Worm (Caenorhabditis elegans) whole organism, early embryonic: Measurements from ENCODE around the gene C15B12.9.

ENCODE experiments used
- F13C5.2 ChIP-seq: sonication (generic microtip); optimal IDR thresholded peaks from 2 replicates; lab custom pipeline; 2017; ENCODE audit warnings: mild to moderate bottlenecking, missing genetic modification characterization, inconsistent platforms, missing compliant biosample characterization
- ama-1 ChIP-seq: fragments of 150-350 bp; optimal IDR thresholded peaks from 2 replicates; lab custom pipeline; 2014
- ceh-36 ChIP-seq: sonication (generic microtip); optimal IDR thresholded peaks from 2 replicates; lab custom pipeline; 2016; ENCODE audit warnings: missing genetic modification characterization, inconsistent platforms, missing compliant biosample characterization
- ets-7 ChIP-seq: sonication (generic microtip); optimal IDR thresholded peaks from 2 replicates; lab custom pipeline; 2016; ENCODE audit warnings: missing genotype, missing genetic modification characterization, missing compliant biosample characterization
- flt-1 ChIP-seq: fragments of 200-800 bp; sonication (Bioruptor generic); IDR thresholded peaks from 2 replicates; pipeline ENCODE4 v1.3.6; 2022; ENCODE audit warnings: missing genetic modification characterization, missing compliant biosample characterization
- hmbx-1 ChIP-seq: sonication (generic microtip); optimal IDR thresholded peaks from 2 replicates; lab custom pipeline; 2016; ENCODE audit warnings: mild to moderate bottlenecking, missing genetic modification characterization, missing compliant biosample characterization
- tbx-11 ChIP-seq: fragments of 200-800 bp; sonication (Bioruptor generic); IDR thresholded peaks from 2 replicates; pipeline ENCODE4 v1.3.6; 2022; ENCODE audit warnings: missing genetic modification characterization, missing compliant biosample characterization
- tra-4 ChIP-seq: sonication (generic microtip); optimal IDR thresholded peaks from 2 replicates; lab custom pipeline; 2017; ENCODE audit warnings: missing genetic modification characterization, missing compliant biosample characterization

DNA sequence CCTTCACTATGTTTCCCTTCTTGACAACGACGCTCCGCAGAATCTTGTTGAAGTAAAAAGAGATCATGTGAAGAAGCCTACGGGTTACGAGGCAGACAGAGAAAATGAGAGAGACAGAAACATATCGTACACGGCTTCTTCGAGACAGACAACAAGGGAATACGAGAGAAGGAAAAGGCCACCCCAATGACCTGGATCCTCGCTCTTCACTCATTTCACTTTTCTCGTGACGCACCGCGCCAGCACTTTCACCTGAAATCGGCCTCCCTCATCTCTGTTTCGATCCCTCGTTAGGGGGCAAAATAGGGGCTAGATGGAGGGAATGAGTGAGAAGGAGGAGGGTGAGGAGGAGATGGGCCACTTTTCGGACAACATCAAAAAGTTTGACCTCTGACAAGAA is 46.7 kb downstream of the C15B12.9 start:
- TF ChIP-seq flt-1 (no peak), ets-7 (no peak), ama-1 (lab: Kevin White, UChicago) (no peak), tra-4 (no peak), ceh-36 (tag; lab: Kevin White, UChicago) (no peak), F13C5.2 (no peak), hmbx-1 (tag; lab: Kevin White, UChicago) (no peak), tbx-11 (GFP tag; lab: Robert Waterston, UW) (no peak)
